Fruit fly (Drosophila melanogaster) whole organism, pupa: Measurements from ENCODE around the gene spn-B.
A peak's percentile ranks its signal among the peaks of the same experiment; 100 is the strongest.

Experiments used
- CG10348 ChIP-seq: fragments of 200-800 bp; sonication (Bioruptor generic); IDR thresholded peaks from 2 replicates; pipeline ENCODE4 v1.3.6; 2022; ENCODE audit warnings: missing biosample characterization, missing genetic modification characterization
- CG12605 ChIP-seq: fragments of 200-800 bp; sonication (Bioruptor generic); IDR thresholded peaks from 2 replicates; pipeline ENCODE4 v1.3.6; 2022; ENCODE audit warnings: missing biosample characterization, missing genetic modification characterization
- CG13204 ChIP-seq: fragments of 200-800 bp; sonication (Bioruptor generic); optimal IDR thresholded peaks from 2 replicates; lab custom pipeline; 2018; ENCODE audit warnings: missing biosample characterization, mild to moderate bottlenecking, missing genetic modification characterization, moderate library complexity
- CG14655 ChIP-seq: fragments of 200-800 bp; sonication (Bioruptor generic); optimal IDR thresholded peaks from 3 replicates; lab custom pipeline; 2017; ENCODE audit warnings: mild to moderate bottlenecking, missing biosample characterization, missing genetic modification reagents, missing genetic modification characterization
- CG15710 ChIP-seq: fragments of 200-800 bp; sonication (Bioruptor generic); optimal IDR thresholded peaks from 2 replicates; lab custom pipeline; 2018; ENCODE audit warnings: missing biosample characterization, mild to moderate bottlenecking, missing genetic modification characterization, moderate library complexity
- CG17806 ChIP-seq: fragments of 200-800 bp; sonication (Bioruptor generic); optimal IDR thresholded peaks from 2 replicates; lab custom pipeline; 2018; ENCODE audit warnings: missing biosample characterization, mild to moderate bottlenecking, missing genetic modification characterization, moderate library complexity
- CG32121 ChIP-seq: fragments of 200-800 bp; sonication (Bioruptor generic); IDR thresholded peaks from 2 replicates; pipeline ENCODE4 v1.3.6; 2022; ENCODE audit warnings: missing biosample characterization, missing genetic modification characterization
- CG34367 ChIP-seq: fragments of 200-800 bp; sonication (Bioruptor generic); optimal IDR thresholded peaks from 2 replicates; lab custom pipeline; 2018; ENCODE audit warnings: missing biosample characterization, mild to moderate bottlenecking, missing genetic modification characterization
- CG4496 ChIP-seq: fragments of 200-800 bp; sonication (Bioruptor generic); IDR thresholded peaks from 3 replicates; pipeline ENCODE4 v1.3.6; 2022; ENCODE audit warnings: missing biosample characterization, missing genetic modification characterization
- CG8159 ChIP-seq: fragments of 200-800 bp; sonication (Bioruptor generic); optimal IDR thresholded peaks from 3 replicates; lab custom pipeline; 2018; ENCODE audit warnings: missing biosample characterization, mild to moderate bottlenecking, missing genetic modification characterization, moderate library complexity
- CG8301 ChIP-seq: fragments of 200-800 bp; sonication (Bioruptor generic); optimal IDR thresholded peaks from 2 replicates; lab custom pipeline; 2018; ENCODE audit warnings: missing biosample characterization, mild to moderate bottlenecking, missing genetic modification characterization
- CG9948 ChIP-seq: fragments of 200-800 bp; sonication (Bioruptor generic); optimal IDR thresholded peaks from 2 replicates; lab custom pipeline; 2018; ENCODE audit warnings: missing biosample characterization, mild to moderate bottlenecking, missing genetic modification characterization, moderate library complexity
- D1 ChIP-seq: fragments of 200-800 bp; sonication (Bioruptor generic); optimal IDR thresholded peaks from 2 replicates; lab custom pipeline; 2018; ENCODE audit warnings: missing biosample characterization, mild to moderate bottlenecking, missing genetic modification characterization, moderate library complexity
- EcR ChIP-seq: fragments of 200-800 bp; sonication (Bioruptor generic); optimal IDR thresholded peaks from 3 replicates; lab custom pipeline; 2019; ENCODE audit warnings: missing biosample characterization, missing genetic modification characterization, mild to moderate bottlenecking, moderate library complexity, missing genetic modification reagents
- Ets98B ChIP-seq: fragments of 200-800 bp; sonication (Bioruptor generic); IDR thresholded peaks from 2 replicates; pipeline ENCODE4 v1.3.6; 2022; ENCODE audit warnings: missing biosample characterization, missing genetic modification characterization
- Pif1A ChIP-seq: fragments of 200-800 bp; sonication (Bioruptor generic); optimal IDR thresholded peaks from 3 replicates; lab custom pipeline; 2016; ENCODE audit warnings: missing biosample characterization, missing genetic modification characterization
- Pif1B ChIP-seq: fragments of 200-800 bp; sonication (Bioruptor generic); optimal IDR thresholded peaks from 3 replicates; lab custom pipeline; 2016; ENCODE audit warnings: missing biosample characterization, missing genetic modification characterization
- Snoo ChIP-seq: fragments of 200-800 bp; sonication (Bioruptor generic); optimal IDR thresholded peaks from 3 replicates; lab custom pipeline; 2017; ENCODE audit warnings: missing biosample characterization, mild to moderate bottlenecking, missing genetic modification characterization, inconsistent platforms
- fd96Ca ChIP-seq: fragments of 200-800 bp; sonication (Bioruptor generic); IDR thresholded peaks from 3 replicates; pipeline ENCODE4 v1.3.6; 2022; ENCODE audit warnings: missing biosample characterization, missing genetic modification characterization
- gl ChIP-seq: fragments of 200-800 bp; sonication (Bioruptor generic); optimal IDR thresholded peaks from 2 replicates; lab custom pipeline; 2018; ENCODE audit warnings: missing biosample characterization, mild to moderate bottlenecking, missing genetic modification characterization
- rn ChIP-seq: fragments of 200-800 bp; sonication (Bioruptor generic); IDR thresholded peaks from 2 replicates; pipeline ENCODE4 v1.3.6; 2022; ENCODE audit warnings: missing biosample characterization, missing genetic modification characterization

Gene spn-B

dm6 chr3R:14307972-14308673, 19.7 kb upstream of the spn-B start:
- TF ChIP-seq gl (tag; lab: Kevin White, UChicago): no peak
- TF ChIP-seq CG12605 (GFP tag; lab: Robert Waterston, UW): no peak; the same call in 1 of the 2 replicates
- TF ChIP-seq rn (GFP tag; lab: Robert Waterston, UW): no peak
- TF ChIP-seq CG34367 (tag; lab: Kevin White, UChicago): peak; percentile 2
- TF ChIP-seq CG8301 (tag; lab: Kevin White, UChicago): no peak
- TF ChIP-seq Ets98B (GFP tag; lab: Robert Waterston, UW): 0 out of 2 replicates have a peak, but pooled peaks have one; percentile 6
- TF ChIP-seq CG32121 (GFP tag; lab: Robert Waterston, UW): no peak
- no peak for TF ChIP-seq CG10348 (GFP tag; lab: Robert Waterston, UW)
- no peak for TF ChIP-seq Snoo
- no peak for TF ChIP-seq CG14655 (GFP tag; lab: Kevin White, UChicago)
- TF ChIP-seq Pif1B (GFP tag; lab: Kevin White, UChicago): no peak
- no peak for TF ChIP-seq fd96Ca (GFP tag; lab: Robert Waterston, UW)
- no peak for TF ChIP-seq CG15710 (tag; lab: Kevin White, UChicago)
- no peak for TF ChIP-seq CG4496
- TF ChIP-seq EcR (GFP tag; lab: Kevin White, UChicago): no peak
- TF ChIP-seq CG13204 (GFP tag; lab: Kevin White, UChicago): no peak

dm6 chr3R:14308801-14309217, 19.0 kb upstream of the spn-B start, which contains the start of gene Polr2I:
TSS of gene Polr2I (plus strand) at chr3R:14309089.
- TF ChIP-seq rn (GFP tag; lab: Robert Waterston, UW) (peak; percentile 25; the same call in 1 of the 2 replicates), D1 (tag; lab: Kevin White, UChicago) (no peak), fd96Ca (GFP tag; lab: Robert Waterston, UW) (no peak), Snoo (peak; percentile 37), CG8301 (tag; lab: Kevin White, UChicago) (peak; percentile 27), CG8159 (tag; lab: Kevin White, UChicago) (peak; percentile 61), CG15710 (tag; lab: Kevin White, UChicago) (peak; percentile 40), CG9948 (peak; percentile 41), CG34367 (tag; lab: Kevin White, UChicago) (peak; percentile 4), CG4496 (no peak)
- TF ChIP-seq, all 21 proteins: peak for 7

- TF ChIP-seq CG15710 (tag; lab: Kevin White, UChicago) (no peak), CG4496 (no peak), CG8301 (tag; lab: Kevin White, UChicago) (no peak), Pif1B (GFP tag; lab: Kevin White, UChicago) (no peak), fd96Ca (GFP tag; lab: Robert Waterston, UW) (no peak), CG14655 (GFP tag; lab: Kevin White, UChicago) (no peak), CG8159 (tag; lab: Kevin White, UChicago) (no peak), CG10348 (GFP tag; lab: Robert Waterston, UW) (no peak), CG12605 (GFP tag; lab: Robert Waterston, UW) (no peak), EcR (GFP tag; lab: Kevin White, UChicago) (no peak), Ets98B (GFP tag; lab: Robert Waterston, UW) (no peak), CG32121 (GFP tag; lab: Robert Waterston, UW) (no peak), rn (GFP tag; lab: Robert Waterston, UW) (no peak)
Measured at dm6 chr3R:14310062-14310461, 17.8 kb upstream of the spn-B start, which contains the start of gene CG31321. TSS of gene CG31321 (plus strand) at chr3R:14310362.

dm6 chr3R:14311027-14311426, 16.8 kb upstream of the spn-B start:
- no peak for TF ChIP-seq CG4496
- no peak for TF ChIP-seq Pif1A (GFP tag; lab: Kevin White, UChicago)
- no peak for TF ChIP-seq D1 (tag; lab: Kevin White, UChicago)
- no peak for TF ChIP-seq CG9948
- TF ChIP-seq CG8301 (tag; lab: Kevin White, UChicago): no peak
- no peak for TF ChIP-seq Snoo
- no peak for TF ChIP-seq gl (tag; lab: Kevin White, UChicago)
- no peak for TF ChIP-seq CG12605 (GFP tag; lab: Robert Waterston, UW)
- TF ChIP-seq CG10348 (GFP tag; lab: Robert Waterston, UW): no peak

dm6 chr3R:14314554-14314953, 13.3 kb upstream of the spn-B start, which contains the start of gene Crz:
TSS of gene Crz (plus strand) at chr3R:14314854.
- no peak for TF ChIP-seq CG13204 (GFP tag; lab: Kevin White, UChicago)

dm6 chr3R:14315912-14316444, 11.9 kb upstream of the spn-B start, which contains the start of gene Set8:
TSS of gene Set8 (plus strand) at chr3R:14316038.
- peak; percentile 69 for TF ChIP-seq CG12605 (GFP tag; lab: Robert Waterston, UW)
- TF ChIP-seq CG4496: peak; percentile 58
- TF ChIP-seq EcR (GFP tag; lab: Kevin White, UChicago): no peak
- no peak for TF ChIP-seq Snoo
- no peak for TF ChIP-seq CG8301 (tag; lab: Kevin White, UChicago)
- no peak for TF ChIP-seq D1 (tag; lab: Kevin White, UChicago)
- no peak for TF ChIP-seq CG14655 (GFP tag; lab: Kevin White, UChicago)
- no peak for TF ChIP-seq CG13204 (GFP tag; lab: Kevin White, UChicago)
- TF ChIP-seq Pif1A (GFP tag; lab: Kevin White, UChicago): no peak
- peak; percentile 59 for TF ChIP-seq Ets98B (GFP tag; lab: Robert Waterston, UW)
- TF ChIP-seq CG34367 (tag; lab: Kevin White, UChicago): peak; percentile 36
- no peak for TF ChIP-seq CG8159 (tag; lab: Kevin White, UChicago)
- 0 out of 3 replicates have a peak, but pooled peaks have one; percentile 55 for TF ChIP-seq fd96Ca (GFP tag; lab: Robert Waterston, UW)
- no peak for TF ChIP-seq CG10348 (GFP tag; lab: Robert Waterston, UW)
- TF ChIP-seq CG15710 (tag; lab: Kevin White, UChicago): peak; percentile 47
- peak; percentile 66 for TF ChIP-seq gl (tag; lab: Kevin White, UChicago)
- peak; percentile 44; the same call in 1 of the 2 replicates for TF ChIP-seq rn (GFP tag; lab: Robert Waterston, UW)
- TF ChIP-seq CG17806 (tag; lab: Kevin White, UChicago): no peak
- no peak for TF ChIP-seq CG9948
- TF ChIP-seq Pif1B (GFP tag; lab: Kevin White, UChicago): no peak
- no peak for TF ChIP-seq CG32121 (GFP tag; lab: Robert Waterston, UW)
